ENCODE assay signal across 6 worm cellular contexts in the genomic region with DNA sequence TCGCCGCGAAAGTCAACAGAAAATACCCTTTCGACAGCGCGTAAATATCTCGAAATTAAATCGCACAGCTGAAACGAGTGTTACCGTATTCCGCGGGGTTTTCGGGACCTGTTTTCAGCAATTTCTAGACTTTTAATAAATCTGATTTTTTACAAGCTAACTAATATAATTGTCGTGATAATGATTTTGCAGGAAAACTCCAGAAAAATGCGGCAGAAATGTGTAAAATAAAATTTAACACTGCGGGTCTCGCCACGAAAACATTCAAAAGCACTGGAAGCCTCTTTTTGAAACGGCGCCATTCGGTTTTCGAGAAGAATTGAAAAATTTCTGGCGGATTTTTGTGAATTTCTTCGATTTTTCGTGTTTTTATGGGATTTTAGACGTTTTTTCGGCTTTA.
TF ChIP-seq lines count a peak whose summit lies in the region.
"Not testable (repeated sequence)": the region's sequence is repeated elsewhere in the genome, so short reads cannot be mapped to it uniquely, and the experiment has no call there.

A gene (minus strand): TSS at position 42 of the 400 bp plus-strand sequence.

TF ChIP-seq in whole organism, L1 larva, 84 proteins besides CTCF, POLR2A, EP300 and RAD21:
- TF ChIP-seq isw-1 (GFP tag; IDR thresholded peaks at IDR 0.05; lab: Robert Waterston, UW) (peak; percentile 57), lsy-2 (tag; optimal IDR thresholded peaks at IDR 0.05; lab: Kevin White, UChicago) (peak; percentile 60 to 90), efl-1 (optimal IDR thresholded peaks at IDR 0.05; lab: Kevin White, UChicago) (peak; percentile 9 to 15)
- not testable (repeated sequence) for TF ChIP-seq efl-1 (GFP tag; optimal IDR thresholded peaks at IDR 0.05 in 1 of 2; lab: Kevin White, UChicago)

TF ChIP-seq in whole organism, L2 larva, 48 proteins besides CTCF, POLR2A, EP300 and RAD21:
- TF ChIP-seq lsy-2 (tag; optimal IDR thresholded peaks at IDR 0.05; lab: Kevin White, UChicago), result peak; percentile 67 to 89

TF ChIP-seq in whole organism, L4 larva, 104 proteins besides CTCF, POLR2A, EP300 and RAD21:
- TF ChIP-seq lsy-2 (tag; optimal IDR thresholded peaks at IDR 0.05; lab: Kevin White, UChicago), result peak; percentile 41 to 80
- TF ChIP-seq lin-38 (GFP tag; IDR thresholded peaks at IDR 0.05; lab: Robert Waterston, UW), result 0 out of 2 replicates have a peak, but pooled peaks have one; percentile 12
- 0 out of 2 replicates have a peak, but pooled peaks have one; percentile 32 for TF ChIP-seq hmg-1.1 (GFP tag; IDR thresholded peaks at IDR 0.05; lab: Robert Waterston, UW)
- TF ChIP-seq D1046.2 (GFP tag; IDR thresholded peaks at IDR 0.05; lab: Robert Waterston, UW), result peak; percentile 97

TF ChIP-seq in whole organism, midembryonic, 9 proteins besides CTCF, POLR2A, EP300 and RAD21:
- TF ChIP-seq ztf-23 (GFP tag; IDR thresholded peaks at IDR 0.05; lab: Robert Waterston, UW), result 0 out of 2 replicates have a peak, but pooled peaks have one; percentile 31
TF ChIP-seq in whole organism, midembryonic: peak in this region for 1; not testable (repeated sequence) for 8.

TF ChIP-seq in whole organism, mixed stage, embryonic, 35 proteins besides CTCF, POLR2A, EP300 and RAD21:
- TF ChIP-seq lsy-2 (tag; optimal IDR thresholded peaks at IDR 0.05; lab: Kevin White, UChicago), result peak; percentile 84
TF ChIP-seq in whole organism, mixed stage, embryonic: peak in this region for 1; not testable (repeated sequence) for 34.

TF ChIP-seq in whole organism, young adult, 124 proteins besides CTCF, POLR2A, EP300 and RAD21:
- TF ChIP-seq F33H1.4 (GFP tag; IDR thresholded peaks at IDR 0.05; lab: Robert Waterston, UW), result peak; percentile 89
- TF ChIP-seq hmg-1.2 (GFP tag; IDR thresholded peaks at IDR 0.05; lab: Robert Waterston, UW), result peak; percentile 25; the same call in 1 of the 2 replicates
- peak; percentile 68 for TF ChIP-seq madf-6 (GFP tag; IDR thresholded peaks at IDR 0.05; lab: Robert Waterston, UW)
- peak; percentile 52; the same call in 1 of the 2 replicates for TF ChIP-seq D2030.7 (GFP tag; IDR thresholded peaks at IDR 0.05; lab: Robert Waterston, UW)
- TF ChIP-seq mcd-1 (GFP tag; IDR thresholded peaks at IDR 0.05; lab: Robert Waterston, UW), result 0 out of 2 replicates have a peak, but pooled peaks have one; percentile 29
- peak; percentile 17 for TF ChIP-seq efl-1 (GFP tag; optimal IDR thresholded peaks at IDR 0.05; lab: Kevin White, UChicago)
- peak; percentile 80 for TF ChIP-seq hsf-1 (GFP tag; IDR thresholded peaks at IDR 0.05; lab: Robert Waterston, UW)
- TF ChIP-seq madf-8 (GFP tag; conservative IDR thresholded peaks at IDR 0.05; lab: Robert Waterston, UW), result peak; percentile 30; the same call in 1 of the 2 replicates
- peak; percentile 73 for TF ChIP-seq lsl-1 (GFP tag; optimal IDR thresholded peaks at IDR 0.05; lab: Kevin White, UChicago)
